Worm (Caenorhabditis elegans) whole organism, L4 larva: ENCODE results near the gene mmaa-1.

ENCODE experiments used
- F49E8.2 ChIP-seq: sonication (generic microtip); optimal IDR thresholded peaks from 2 replicates; lab custom pipeline; 2016; ENCODE audit warnings: missing compliant biosample characterization, mild to moderate bottlenecking, missing genetic modification characterization, borderline replicate concordance
- T20F7.1 ChIP-seq: fragments of 200-800 bp; sonication (Bioruptor generic); optimal IDR thresholded peaks from 2 replicates; lab custom pipeline; 2018; ENCODE audit warnings: mild to moderate bottlenecking, missing genetic modification characterization, missing compliant biosample characterization
- Y105C5A.15 ChIP-seq: fragments of 200-800 bp; sonication (Bioruptor generic); IDR thresholded peaks from 2 replicates; pipeline ENCODE4 v1.3.6; 2022; ENCODE audit warnings: missing genetic modification characterization, missing compliant biosample characterization
- Y5F2A.4 ChIP-seq: fragments of 200-800 bp; sonication (Bioruptor generic); optimal IDR thresholded peaks from 2 replicates; lab custom pipeline; 2018; ENCODE audit warnings: mild to moderate bottlenecking, missing genetic modification characterization, missing compliant biosample characterization
- aha-1 ChIP-seq: fragments of 150-350 bp; peaks from one replicate; lab custom pipeline; 2014; ENCODE audit warnings: missing biosample characterization, missing genetic modification characterization
- aly-2 ChIP-seq: sonication (generic microtip); optimal IDR thresholded peaks from 2 replicates; lab custom pipeline; 2018; ENCODE audit warnings: missing biosample characterization, missing genetic modification characterization
- arid-1 ChIP-seq: fragments of 200-800 bp; sonication (Bioruptor generic); conservative IDR thresholded peaks from 2 replicates; pipeline ENCODE4 v1.3.6; 2022; ENCODE audit warnings: missing genetic modification reagents, missing genetic modification characterization, missing compliant biosample characterization
- ceh-20 ChIP-seq: fragments of 200-800 bp; sonication (Bioruptor generic); IDR thresholded peaks from 2 replicates; pipeline ENCODE4 v1.3.6; 2022; ENCODE audit warnings: missing genetic modification reagents, missing genetic modification characterization, missing compliant biosample characterization
- ceh-32 ChIP-seq: sonication (generic microtip); optimal IDR thresholded peaks from 2 replicates; lab custom pipeline; 2016; ENCODE audit warnings: mild to moderate bottlenecking, missing genetic modification characterization, missing compliant biosample characterization; ENCODE audit not compliant: poor library complexity
- ceh-62 ChIP-seq: sonication (generic microtip); optimal IDR thresholded peaks from 2 replicates; lab custom pipeline; 2017; ENCODE audit warnings: missing biosample characterization, missing genetic modification characterization
- ceh-82 ChIP-seq: sonication (generic microtip); optimal IDR thresholded peaks from 2 replicates; lab custom pipeline; 2017; ENCODE audit warnings: missing biosample characterization, missing genetic modification characterization
- daf-12 ChIP-seq: fragments of 150-350 bp; optimal IDR thresholded peaks from 2 replicates; lab custom pipeline; 2014; ENCODE audit warnings: missing biosample characterization, missing genetic modification reagents, missing genetic modification characterization
- daf-16 ChIP-seq, 3 experiments: sonication (generic microtip); optimal IDR thresholded peaks; 2 replicates each; lab custom pipeline; 2016 to 2017; ENCODE audit warnings: missing genetic modification characterization in 3 of 3, missing genetic modification reagents in 3 of 3, mild to moderate bottlenecking in 2 of 3, missing compliant biosample characterization in 2 of 3, missing biosample characterization in 1 of 3, moderate library complexity in 1 of 3
- daf-19 ChIP-seq: fragments of 200-800 bp; sonication (Bioruptor generic); conservative IDR thresholded peaks from 2 replicates; pipeline ENCODE4 v1.3.6; 2022; ENCODE audit warnings: missing genetic modification characterization, missing compliant biosample characterization
- daf-8 ChIP-seq: fragments of 200-800 bp; sonication (Bioruptor generic); IDR thresholded peaks from 2 replicates; pipeline ENCODE4 v1.3.6; 2022; ENCODE audit warnings: missing genetic modification characterization, missing compliant biosample characterization
- dmd-8 ChIP-seq: fragments of 200-800 bp; sonication (Bioruptor generic); IDR thresholded peaks from 2 replicates; pipeline ENCODE4 v1.3.6; 2022; ENCODE audit warnings: missing genetic modification characterization, missing compliant biosample characterization
- duxl-1 ChIP-seq: sonication (generic microtip); optimal IDR thresholded peaks from 2 replicates; lab custom pipeline; 2016; ENCODE audit warnings: mild to moderate bottlenecking, missing genetic modification characterization, moderate library complexity, missing compliant biosample characterization; ENCODE audit not compliant: poor library complexity
- gei-8 ChIP-seq: fragments of 200-800 bp; sonication (Bioruptor generic); optimal IDR thresholded peaks from 2 replicates; lab custom pipeline; 2018; ENCODE audit warnings: mild to moderate bottlenecking, missing genetic modification characterization, missing compliant biosample characterization
- hmg-1.1 ChIP-seq: fragments of 200-800 bp; sonication (Bioruptor generic); IDR thresholded peaks from 2 replicates; pipeline ENCODE4 v1.3.6; 2022; ENCODE audit warnings: missing genetic modification reagents, missing genetic modification characterization, missing compliant biosample characterization
- lim-7 ChIP-seq: fragments of 200-800 bp; sonication (Bioruptor generic); IDR thresholded peaks from 2 replicates; pipeline ENCODE4 v1.3.6; 2022; ENCODE audit warnings: missing genetic modification characterization, missing compliant biosample characterization
- lin-1 ChIP-seq: fragments of 200-800 bp; sonication (Bioruptor generic); IDR thresholded peaks from 2 replicates; pipeline ENCODE4 v1.3.6; 2022; ENCODE audit warnings: missing genetic modification reagents, missing genetic modification characterization, missing compliant biosample characterization
- lin-15B ChIP-seq: fragments of 150-350 bp; sonication (generic microtip); optimal IDR thresholded peaks from 3 replicates; lab custom pipeline; 2014; ENCODE audit warnings: missing biosample characterization, missing genetic modification characterization
- lir-3 ChIP-seq: sonication (generic microtip); optimal IDR thresholded peaks from 2 replicates; lab custom pipeline; 2016; ENCODE audit warnings: mild to moderate bottlenecking, missing genetic modification characterization, missing compliant biosample characterization
- lsy-2 ChIP-seq, 2 experiments: fragments of 150-350 bp in 1 of 2; sonication (generic microtip) in 1 of 2; optimal IDR thresholded peaks; 2 replicates each; lab custom pipeline; 2014 to 2017; ENCODE audit warnings: missing biosample characterization in 2 of 2, missing genetic modification characterization in 2 of 2
- mdl-1 ChIP-seq, 2 experiments: fragments of 150-350 bp in 1 of 2; sonication (generic microtip) in 1 of 2; optimal IDR thresholded peaks; 2 replicates each; lab custom pipeline; 2014 to 2017; ENCODE audit warnings: missing biosample characterization in 2 of 2, missing genetic modification characterization in 2 of 2
- mep-1 ChIP-seq: fragments of 150-350 bp; sonication (generic microtip); optimal IDR thresholded peaks from 3 replicates; lab custom pipeline; 2014; ENCODE audit warnings: missing biosample characterization, missing genetic modification characterization
- mxl-2 ChIP-seq: fragments of 200-800 bp; sonication (Bioruptor generic); conservative IDR thresholded peaks from 2 replicates; pipeline ENCODE4 v1.3.6; 2022; ENCODE audit warnings: missing genetic modification reagents, missing genetic modification characterization, missing compliant biosample characterization
- nhr-237 ChIP-seq: sonication (generic microtip); optimal IDR thresholded peaks from 2 replicates; lab custom pipeline; 2017; ENCODE audit warnings: missing biosample characterization, missing genetic modification characterization
- nhr-25 ChIP-seq: sonication (generic microtip); optimal IDR thresholded peaks from 2 replicates; lab custom pipeline; 2017; ENCODE audit warnings: missing genetic modification characterization, mild to moderate bottlenecking, missing compliant biosample characterization, antibody characterized with exemption, moderate library complexity, borderline replicate concordance; ENCODE audit not compliant: insufficient read depth
- nhr-28 ChIP-seq: fragments of 150-350 bp; optimal IDR thresholded peaks from 2 replicates; lab custom pipeline; 2014; ENCODE audit warnings: missing biosample characterization, missing genetic modification characterization
- nhr-42 ChIP-seq: fragments of 200-800 bp; sonication (Bioruptor generic); IDR thresholded peaks from 2 replicates; pipeline ENCODE4 v1.3.6; 2022; ENCODE audit warnings: missing genetic modification characterization, missing compliant biosample characterization
- pqm-1 ChIP-seq: sonication (generic microtip); optimal IDR thresholded peaks from 2 replicates; lab custom pipeline; 2017; ENCODE audit warnings: missing biosample characterization, missing genetic modification characterization
- set-16 ChIP-seq: fragments of 200-800 bp; sonication (Bioruptor generic); IDR thresholded peaks from 2 replicates; pipeline ENCODE4 v1.3.6; 2022; ENCODE audit warnings: missing genetic modification reagents, missing genetic modification characterization, missing compliant biosample characterization
- spr-1 ChIP-seq: sonication (generic microtip); optimal IDR thresholded peaks from 2 replicates; lab custom pipeline; 2016; ENCODE audit warnings: mild to moderate bottlenecking, missing genetic modification characterization, missing compliant biosample characterization
- spr-3 ChIP-seq: fragments of 200-800 bp; sonication (Bioruptor generic); optimal IDR thresholded peaks from 2 replicates; lab custom pipeline; 2018; ENCODE audit warnings: mild to moderate bottlenecking, missing genetic modification characterization, missing compliant biosample characterization
- unc-130 ChIP-seq: sonication (generic microtip); optimal IDR thresholded peaks from 2 replicates; lab custom pipeline; 2016; ENCODE audit warnings: missing genetic modification reagents, missing genetic modification characterization, missing compliant biosample characterization
- zag-1 ChIP-seq: fragments of 150-350 bp; optimal IDR thresholded peaks from 2 replicates; lab custom pipeline; 2014; ENCODE audit warnings: missing biosample characterization, missing genetic modification characterization
- zfp-2 ChIP-seq: sonication (generic microtip); optimal IDR thresholded peaks from 2 replicates; lab custom pipeline; 2016; ENCODE audit warnings: mild to moderate bottlenecking, missing genetic modification characterization, missing compliant biosample characterization
- zip-11 ChIP-seq: fragments of 200-800 bp; sonication (Bioruptor generic); IDR thresholded peaks from 2 replicates; pipeline ENCODE4 v1.3.6; 2022; ENCODE audit warnings: missing genetic modification characterization, missing compliant biosample characterization
- zip-2 ChIP-seq: fragments of 150-350 bp; optimal IDR thresholded peaks from 2 replicates; lab custom pipeline; 2014; ENCODE audit warnings: missing biosample characterization, missing genetic modification characterization

Gene mmaa-1

ce11 chrII:7122661-7123418 is 21.9 kb upstream of the mmaa-1 start, which contains the start of gene F10E7.11 (continued):
- TF ChIP-seq Y5F2A.4 (GFP tag; lab: Kevin White, UChicago) (no peak), lin-15B (tag; lab: Kevin White, UChicago) (no peak), pqm-1 (tag; lab: Kevin White, UChicago) (no peak), dmd-8 (GFP tag; lab: Robert Waterston, UW) (0 out of 2 replicates have a peak, but pooled peaks have one; percentile 23), lsy-2 (tag; optimal IDR thresholded peaks at IDR 0.05; lab: Kevin White, UChicago) (peak in 1 of 2 experiments; percentile 57), daf-8 (no peak), nhr-42 (GFP tag; lab: Robert Waterston, UW) (peak; percentile 54; the same call in 1 of the 2 replicates), arid-1 (GFP tag; lab: Robert Waterston, UW) (peak; percentile 74; the same call in 1 of the 2 replicates), hmg-1.1 (peak; percentile 76), T20F7.1 (GFP tag; lab: Kevin White, UChicago) (no peak), gei-8 (no peak), nhr-25 (no peak), nhr-28 (tag; lab: Kevin White, UChicago) (no peak), zag-1 (no peak), ceh-82 (tag; lab: Kevin White, UChicago) (no peak), daf-19 (GFP tag; lab: Robert Waterston, UW) (no peak), spr-1 (tag; lab: Kevin White, UChicago) (no peak), aha-1 (tag; lab: Kevin White, UChicago) (peak; percentile 5), nhr-237 (tag; lab: Kevin White, UChicago) (no peak), aly-2 (tag; lab: Kevin White, UChicago) (no peak), ceh-62 (no peak), daf-16 (GFP tag; optimal IDR thresholded peaks at IDR 0.05; lab: Kevin White, UChicago) (no peak), daf-16 (tag; optimal IDR thresholded peaks at IDR 0.05; lab: Kevin White, UChicago) (no peak), set-16 (GFP tag; lab: Robert Waterston, UW) (peak; percentile 71), ceh-20 (GFP tag; lab: Robert Waterston, UW) (no peak), lim-7 (no peak), lir-3 (tag; lab: Kevin White, UChicago) (no peak)

- no peak for TF ChIP-seq lin-1 (GFP tag; lab: Robert Waterston, UW)
- TF ChIP-seq ceh-32 (tag; lab: Kevin White, UChicago) = no peak
- peak; percentile 32 for TF ChIP-seq unc-130
- TF ChIP-seq aly-2 (tag; lab: Kevin White, UChicago) = no peak
- TF ChIP-seq, all 104 proteins: peak for 1
Observed at ce11 chrII:7121762-7122292, 20.9 kb upstream of the mmaa-1 start, which contains the start of gene F10E7.2. Gene F10E7.2, plus strand, starts transcription at chrII:7122242.

- no peak for TF ChIP-seq zip-11
- TF ChIP-seq daf-12 (tag; lab: Kevin White, UChicago) = no peak
- peak; percentile 93 for TF ChIP-seq aha-1 (tag; lab: Kevin White, UChicago)
- TF ChIP-seq, all 104 proteins: peak for 1
Observed at ce11 chrII:7119525-7119924, 18.6 kb upstream of the mmaa-1 start.

ce11 chrII:7116350-7116749 is 15.4 kb upstream of the mmaa-1 start, which contains the start of gene spon-1:
Gene spon-1, plus strand, starts transcription at chrII:7116557.
- TF ChIP-seq daf-8 (no peak), unc-130 (no peak), pqm-1 (tag; lab: Kevin White, UChicago) (no peak), spr-1 (tag; lab: Kevin White, UChicago) (no peak), mep-1 (no peak), Y105C5A.15 (GFP tag; lab: Robert Waterston, UW) (no peak), zfp-2 (no peak), ceh-32 (tag; lab: Kevin White, UChicago) (no peak), mdl-1 (tag; optimal IDR thresholded peaks at IDR 0.05; lab: Kevin White, UChicago) (no peak), spr-3 (GFP tag; lab: Kevin White, UChicago) (no peak), mxl-2 (no peak), zip-2 (tag; lab: Kevin White, UChicago) (no peak), F49E8.2 (no peak), nhr-42 (GFP tag; lab: Robert Waterston, UW) (no peak), duxl-1 (tag; lab: Kevin White, UChicago) (no peak)
